Fruit fly (Drosophila melanogaster): ENCODE measurements around the gene XNP.
A peak's percentile ranks its signal among the peaks of the same experiment; 100 is the strongest.

The XNP gene

DNA sequence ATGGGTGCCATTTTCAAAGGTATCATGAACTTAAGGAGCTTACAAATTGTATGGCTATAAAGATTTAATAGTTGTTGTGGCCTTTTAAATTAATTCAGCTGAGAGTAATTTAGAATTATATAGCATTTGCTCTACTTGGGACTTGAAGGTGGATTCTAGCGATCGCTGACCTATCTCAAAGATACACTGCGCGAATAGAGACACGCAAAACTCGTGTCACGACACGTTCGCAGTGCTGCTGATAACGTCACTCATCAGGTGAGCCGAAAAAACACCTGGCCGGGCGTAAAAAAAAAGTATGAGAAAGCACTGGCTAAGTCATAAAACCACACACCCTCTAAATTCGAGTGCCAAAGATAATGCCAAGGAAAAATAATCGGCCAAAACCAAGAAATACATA lies 7.1 kb upstream of the XNP start (continued):
- TF ChIP-seq CoRest (tag; optimal IDR thresholded peaks at IDR 0.05): no peak
- no peak for TF ChIP-seq Hey (tag; optimal IDR thresholded peaks at IDR 0.05)
- TF ChIP-seq tgo (GFP tag; IDR thresholded peaks at IDR 0.05): no peak
- TF ChIP-seq CG17802 (tag; optimal IDR thresholded peaks at IDR 0.05): no peak
- TF ChIP-seq hbn (GFP tag; IDR thresholded peaks at IDR 0.05; ENCODE audit: partially characterized antibody): peak; percentile 71
- TF ChIP-seq CG16813 (GFP tag; IDR thresholded peaks at IDR 0.05; ENCODE audit: partially characterized antibody): peak; percentile 59; the same call in 2 of the 3 replicates
- TF ChIP-seq wdn (GFP tag; IDR thresholded peaks at IDR 0.05): no peak
- TF ChIP-seq btn (GFP tag; optimal IDR thresholded peaks at IDR 0.05): no peak
- peak; percentile 79 for TF ChIP-seq Doc3 (GFP tag; IDR thresholded peaks at IDR 0.05; ENCODE audit: partially characterized antibody)
- TF ChIP-seq zen (tag; optimal IDR thresholded peaks at IDR 0.05): no peak
- TF ChIP-seq br (optimal IDR thresholded peaks at IDR 0.05): no peak
- no peak for TF ChIP-seq kah (GFP tag; optimal IDR thresholded peaks at IDR 0.05)
- no peak for TF ChIP-seq dan (GFP tag; IDR thresholded peaks at IDR 0.05)
- no peak for TF ChIP-seq ftz-f1 (GFP tag; optimal IDR thresholded peaks at IDR 0.05)
- TF ChIP-seq sqz (GFP tag; optimal IDR thresholded peaks at IDR 0.05): peak; percentile 8
- TF ChIP-seq mld (GFP tag; IDR thresholded peaks at IDR 0.05; ENCODE audit: partially characterized antibody): peak; percentile 71; the same call in 2 of the 3 replicates
- no peak for TF ChIP-seq CG30020 (tag; optimal IDR thresholded peaks at IDR 0.05)
- TF ChIP-seq Bteb2 (GFP tag; optimal IDR thresholded peaks at IDR 0.05): no peak
- TF ChIP-seq CG13287 (GFP tag; IDR thresholded peaks at IDR 0.05; ENCODE audit: partially characterized antibody): peak; percentile 52
- no peak for TF ChIP-seq CG9609 (GFP tag; optimal IDR thresholded peaks at IDR 0.05)
- no peak for TF ChIP-seq vfl (GFP tag; optimal IDR thresholded peaks at IDR 0.05)
- TF ChIP-seq CG34224 (GFP tag; IDR thresholded peaks at IDR 0.05; ENCODE audit: partially characterized antibody): peak; percentile 69
- TF ChIP-seq sna (GFP tag; IDR thresholded peaks at IDR 0.05; ENCODE audit: partially characterized antibody): 0 out of 2 replicates have a peak, but pooled peaks have one; percentile 38
- no peak for TF ChIP-seq ap (GFP tag; IDR thresholded peaks at IDR 0.05)
- TF ChIP-seq MESR4 (GFP tag; optimal IDR thresholded peaks at IDR 0.05): no peak
- TF ChIP-seq Abd-B (GFP tag; optimal IDR thresholded peaks at IDR 0.05): peak; percentile 26
- TF ChIP-seq CG7928 (GFP tag; optimal IDR thresholded peaks at IDR 0.05): no peak
- TF ChIP-seq CG3281 (GFP tag; optimal IDR thresholded peaks at IDR 0.05): no peak

DNA sequence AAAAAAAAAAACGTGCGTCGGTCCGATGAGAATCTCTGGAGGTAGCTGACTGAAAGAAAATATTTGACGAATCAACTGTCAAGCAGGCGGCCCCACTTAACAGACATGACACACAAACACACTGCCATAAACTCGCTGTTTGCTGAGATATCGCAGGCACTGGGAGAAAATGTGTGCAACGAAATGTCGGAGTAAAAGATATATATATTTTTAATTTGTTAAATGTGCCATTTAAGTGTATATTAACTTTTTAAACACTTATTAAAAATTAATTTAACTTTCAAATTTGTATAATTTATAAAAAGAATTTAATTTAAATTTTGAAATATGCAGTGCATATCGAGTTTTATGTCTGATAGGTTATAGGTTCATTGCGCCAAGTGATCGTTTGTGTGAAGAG lies 6.5 kb upstream of the XNP start:
- TF ChIP-seq CG8089 (GFP tag; optimal IDR thresholded peaks at IDR 0.05) (no peak), CG11456 (GFP tag; IDR thresholded peaks at IDR 0.05) (no peak), CG17802 (tag; optimal IDR thresholded peaks at IDR 0.05) (peak; percentile 26), CG9437 (GFP tag; optimal IDR thresholded peaks at IDR 0.05) (no peak), CG1792 (GFP tag; optimal IDR thresholded peaks at IDR 0.05) (no peak), Abd-B (GFP tag; optimal IDR thresholded peaks at IDR 0.05) (peak; percentile 51), ap (GFP tag; IDR thresholded peaks at IDR 0.05) (no peak), lilli (GFP tag; optimal IDR thresholded peaks at IDR 0.05) (no peak), CG14965 (GFP tag; optimal IDR thresholded peaks at IDR 0.05; ENCODE audit: borderline replicate concordance) (no peak), danr (GFP tag; IDR thresholded peaks at IDR 0.05) (peak; percentile 42; the same call in 1 of the 2 replicates), Adf1 (GFP tag; IDR thresholded peaks at IDR 0.05) (no peak), Asciz (GFP tag; optimal IDR thresholded peaks at IDR 0.05) (peak; percentile 67), CG2678 (tag; optimal IDR thresholded peaks at IDR 0.05) (peak; percentile 62), sens-2 (GFP tag; IDR thresholded peaks at IDR 0.05) (no peak), Hr51 (GFP tag; optimal IDR thresholded peaks at IDR 0.05) (no peak), CG3838 (GFP tag; optimal IDR thresholded peaks at IDR 0.05) (no peak), CG2712 (tag; optimal IDR thresholded peaks at IDR 0.05) (peak; percentile 85), CG6791 (GFP tag; IDR thresholded peaks at IDR 0.05; ENCODE audit: partially characterized antibody) (no peak), Lpt (GFP tag; optimal IDR thresholded peaks at IDR 0.05) (no peak), CG15269 (tag; optimal IDR thresholded peaks at IDR 0.05) (no peak), CG6854 (GFP tag; optimal IDR thresholded peaks at IDR 0.05) (no peak), gt (GFP tag; IDR thresholded peaks at IDR 0.05) (no peak), CG13894 (tag; optimal IDR thresholded peaks at IDR 0.05) (no peak), fu2 (GFP tag; optimal IDR thresholded peaks at IDR 0.05) (no peak), dmrt11E (tag; optimal IDR thresholded peaks at IDR 0.05) (peak; percentile 67), CG12659 (GFP tag; optimal IDR thresholded peaks at IDR 0.05) (no peak)

Measured in whole organism, embryonic.